Fruit fly (Drosophila melanogaster): ENCODE data around the gene Idgf2.
A peak's percentile ranks its signal among the peaks of the same experiment; 100 is the strongest.

Gene Idgf2

dm6 chr2L:16491123-16491751 lies 44.1 kb downstream of the Idgf2 start, which contains the start of gene Tpr2 (continued):
- TF ChIP-seq CG10431 (GFP tag; optimal IDR thresholded peaks at IDR 0.05) (peak; percentile 66), CG14441 (GFP tag; IDR thresholded peaks at IDR 0.05) (no peak), stc (GFP tag; IDR thresholded peaks at IDR 0.05) (no peak), CG2712 (tag; optimal IDR thresholded peaks at IDR 0.05) (peak; percentile 74), MTF-1 (GFP tag; optimal IDR thresholded peaks at IDR 0.05; ENCODE audit: borderline replicate concordance) (no peak), CG6272 (GFP tag; IDR thresholded peaks at IDR 0.05) (no peak), CG2129 (GFP tag; IDR thresholded peaks at IDR 0.05; ENCODE audit: partially characterized antibody) (peak; percentile 97), CG10979 (tag; optimal IDR thresholded peaks at IDR 0.05) (peak; percentile 39), gcm2 (GFP tag; optimal IDR thresholded peaks at IDR 0.05) (peak; percentile 37), vnd (GFP tag; IDR thresholded peaks at IDR 0.05; ENCODE audit: partially characterized antibody) (peak; percentile 81), CG2116 (GFP tag; optimal IDR thresholded peaks at IDR 0.05) (peak; percentile 92), CG6654 (GFP tag; optimal IDR thresholded peaks at IDR 0.05) (no peak), sr (GFP tag; IDR thresholded peaks at IDR 0.05) (no peak), pita (GFP tag; optimal IDR thresholded peaks at IDR 0.05) (peak; percentile 91), HHEX (GFP tag; optimal IDR thresholded peaks at IDR 0.05) (no peak), Neu2 (GFP tag; optimal IDR thresholded peaks at IDR 0.05; ENCODE audit: borderline replicate concordance) (no peak), CG12299 (tag; optimal IDR thresholded peaks at IDR 0.05) (peak; percentile 59), fru (optimal IDR thresholded peaks at IDR 0.05) (no peak), Usf (GFP tag; optimal IDR thresholded peaks at IDR 0.05) (no peak), CTCF (GFP tag; optimal IDR thresholded peaks at IDR 0.05) (peak; percentile 70), CG10462 (GFP tag; optimal IDR thresholded peaks at IDR 0.05) (peak; percentile 42), wdn (GFP tag; IDR thresholded peaks at IDR 0.05) (no peak), CoRest (tag; optimal IDR thresholded peaks at IDR 0.05) (peak; percentile 76), CG11398 (GFP tag; optimal IDR thresholded peaks at IDR 0.05) (peak; percentile 31), lov (optimal IDR thresholded peaks at IDR 0.05) (no peak), lov (GFP tag; IDR thresholded peaks at IDR 0.05) (no peak), tio (GFP tag; optimal IDR thresholded peaks at IDR 0.05) (no peak), CG6689 (GFP tag; IDR thresholded peaks at IDR 0.05) (no peak), dimm (GFP tag; IDR thresholded peaks at IDR 0.05) (no peak), CG3847 (GFP tag; IDR thresholded peaks at IDR 0.05) (peak; percentile 65), CG13624 (GFP tag; optimal IDR thresholded peaks at IDR 0.05) (peak; percentile 43), CG15696 (tag; optimal IDR thresholded peaks at IDR 0.05) (peak; percentile 29), sqz (GFP tag; optimal IDR thresholded peaks at IDR 0.05) (no peak), lola (GFP tag; optimal IDR thresholded peaks at IDR 0.05) (peak in 1 of 3 experiments; percentile 22), dan (GFP tag; IDR thresholded peaks at IDR 0.05) (no peak), zen2 (GFP tag; IDR thresholded peaks at IDR 0.05; ENCODE audit: partially characterized antibody) (no peak; the same call in 2 of the 3 replicates), stwl (tag; optimal IDR thresholded peaks at IDR 0.05) (peak; percentile 75), CG8388 (GFP tag; optimal IDR thresholded peaks at IDR 0.05) (peak; percentile 27), ssp (GFP tag; IDR thresholded peaks at IDR 0.05) (peak; percentile 37; the same call in 1 of the 2 replicates), exex (tag; optimal IDR thresholded peaks at IDR 0.05) (no peak), PHDP (tag; optimal IDR thresholded peaks at IDR 0.05) (peak; percentile 69), Bteb2 (GFP tag; optimal IDR thresholded peaks at IDR 0.05) (peak; percentile 74), Dad (GFP tag; optimal IDR thresholded peaks at IDR 0.05) (peak; percentile 36), Taf1 (GFP tag; IDR thresholded peaks at IDR 0.05) (no peak), Ada2b (GFP tag; IDR thresholded peaks at IDR 0.05) (no peak), CG16813 (GFP tag; IDR thresholded peaks at IDR 0.05; ENCODE audit: partially characterized antibody) (peak; percentile 93), CG14050 (GFP tag; IDR thresholded peaks at IDR 0.05) (no peak), p53 (GFP tag; optimal IDR thresholded peaks at IDR 0.05) (peak; percentile 19), Scr (GFP tag; IDR thresholded peaks at IDR 0.05; ENCODE audit: partially characterized antibody) (peak; percentile 95), her (GFP tag; optimal IDR thresholded peaks at IDR 0.05) (peak; percentile 59), CG17328 (GFP tag; IDR thresholded peaks at IDR 0.05) (no peak)

Measured in whole organism, embryonic.